Fruit fly (Drosophila melanogaster): Measurements from ENCODE around the gene Agpat2.

- no peak for TF ChIP-seq CG33017 (tag; optimal IDR thresholded peaks at IDR 0.05)
- TF ChIP-seq cnc (optimal IDR thresholded peaks at IDR 0.05): no peak
- no peak for TF ChIP-seq CG7101 (tag; optimal IDR thresholded peaks at IDR 0.05)
- no peak for TF ChIP-seq CG5204 (GFP tag; optimal IDR thresholded peaks at IDR 0.05)
- TF ChIP-seq ovo (GFP tag; optimal IDR thresholded peaks at IDR 0.05): no peak
- no peak for TF ChIP-seq CG11617 (GFP tag; optimal IDR thresholded peaks at IDR 0.05)
- TF ChIP-seq CG7045 (GFP tag; optimal IDR thresholded peaks at IDR 0.05): no peak
- TF ChIP-seq Clk (GFP tag; optimal IDR thresholded peaks at IDR 0.05): no peak
- TF ChIP-seq toe (GFP tag; optimal IDR thresholded peaks at IDR 0.05): no peak
- no peak for TF ChIP-seq bab1 (GFP tag; optimal IDR thresholded peaks at IDR 0.05)
- TF ChIP-seq Hr96 (GFP tag; optimal IDR thresholded peaks at IDR 0.05): no peak
- no peak for TF ChIP-seq CG14711 (tag; optimal IDR thresholded peaks at IDR 0.05)
Measured at dm6 chr2L:8424090-8424470, 39.7 kb downstream of the Agpat2 start.
